Fruit fly (Drosophila melanogaster) whole organism, embryonic: ENCODE results near the gene CG2003.

Experiments
- Bdp1 ChIP-seq: fragments of 200-800 bp; sonication (Bioruptor generic); optimal IDR thresholded peaks from 3 replicates; lab custom pipeline; 2016; ENCODE audit warnings: missing biosample characterization, missing genetic modification characterization
- CG10209 ChIP-seq: fragments of 200-800 bp; sonication (Bioruptor generic); optimal IDR thresholded peaks from 3 replicates; lab custom pipeline; 2017; ENCODE audit warnings: missing biosample characterization, mild to moderate bottlenecking, missing genetic modification characterization, missing genetic modification reagents
- CG10321 ChIP-seq: fragments of 200-800 bp; sonication (Bioruptor generic); IDR thresholded peaks from 2 replicates; pipeline ENCODE4 v1.3.6; 2022; ENCODE audit warnings: missing biosample characterization, missing genetic modification characterization
- CG10462 ChIP-seq: fragments of 200-800 bp; sonication (Bioruptor generic); optimal IDR thresholded peaks from 2 replicates; lab custom pipeline; 2016; ENCODE audit warnings: missing biosample characterization, missing genetic modification characterization
- CG10979 ChIP-seq: fragments of 200-800 bp; sonication (Bioruptor generic); optimal IDR thresholded peaks from 2 replicates; lab custom pipeline; 2018; ENCODE audit warnings: missing biosample characterization, mild to moderate bottlenecking, missing genetic modification characterization, moderate library complexity
- CG1233 ChIP-seq: fragments of 200-800 bp; sonication (Bioruptor generic); optimal IDR thresholded peaks from 4 replicates; lab custom pipeline; 2018; ENCODE audit warnings: missing biosample characterization, mild to moderate bottlenecking, missing genetic modification characterization
- CG13775 ChIP-seq: fragments of 200-800 bp; sonication (Bioruptor generic); optimal IDR thresholded peaks from 3 replicates; lab custom pipeline; 2017; ENCODE audit warnings: missing biosample characterization, mild to moderate bottlenecking, missing genetic modification characterization
- CG15011 ChIP-seq: fragments of 200-800 bp; sonication (Bioruptor generic); optimal IDR thresholded peaks from 3 replicates; lab custom pipeline; 2018; ENCODE audit warnings: missing biosample characterization, mild to moderate bottlenecking, missing genetic modification characterization
- CG16813 ChIP-seq: fragments of 200-800 bp; sonication (Bioruptor generic); IDR thresholded peaks from 3 replicates; pipeline ENCODE4 v1.3.6; 2022; ENCODE audit warnings: missing biosample characterization, missing genetic modification characterization; ENCODE audit not compliant: partially characterized antibody
- CG34376 ChIP-seq: fragments of 200-800 bp; sonication (Bioruptor generic); optimal IDR thresholded peaks from 2 replicates; lab custom pipeline; 2018; ENCODE audit warnings: missing biosample characterization, mild to moderate bottlenecking, missing genetic modification characterization
- CG8290 ChIP-seq, 3 experiments: fragments of 200-800 bp; sonication (Bioruptor generic); optimal IDR thresholded peaks; 2 replicates each; lab custom pipeline; 2016 to 2019; ENCODE audit warnings: missing biosample characterization in 3 of 3, missing genetic modification characterization in 3 of 3, mild to moderate bottlenecking in 2 of 3, moderate library complexity in 1 of 3
- Dad ChIP-seq: fragments of 200-800 bp; sonication (Bioruptor generic); optimal IDR thresholded peaks from 3 replicates; lab custom pipeline; 2016; ENCODE audit warnings: missing biosample characterization, missing genetic modification characterization
- Deaf1 ChIP-seq: fragments of 200-800 bp; optimal IDR thresholded peaks from 3 replicates; lab custom pipeline; 2019; ENCODE audit warnings: missing biosample characterization, mild to moderate bottlenecking, missing genetic modification characterization, moderate library complexity
- Dll ChIP-seq: fragments of 200-800 bp; sonication (Bioruptor generic); IDR thresholded peaks from 4 replicates; pipeline ENCODE4 v1.3.6; 2022; ENCODE audit warnings: missing biosample characterization, missing genetic modification characterization; ENCODE audit not compliant: partially characterized antibody
- Eip74EF ChIP-seq, 2 experiments: fragments of 200-800 bp in 1 of 2; fragments of >200 bp in 1 of 2; sonication (Bioruptor generic) in 1 of 2; optimal IDR thresholded peaks; 2 replicates each; lab custom pipeline; 2017 to 2019; ENCODE audit warnings: missing biosample characterization in 2 of 2, missing genetic modification characterization in 2 of 2, mild to moderate bottlenecking in 1 of 2, moderate library complexity in 1 of 2
- HLH3B ChIP-seq: fragments of 200-800 bp; sonication (Bioruptor generic); IDR thresholded peaks from 2 replicates; pipeline ENCODE4 v1.3.6; 2022; ENCODE audit warnings: missing biosample characterization, missing genetic modification characterization
- HLHmδ ChIP-seq: fragments of 200-800 bp; sonication (Bioruptor generic); optimal IDR thresholded peaks from 2 replicates; lab custom pipeline; 2018; ENCODE audit warnings: missing biosample characterization, mild to moderate bottlenecking, missing genetic modification characterization, moderate library complexity
- Jarid2 ChIP-seq: fragments of 200-800 bp; sonication (Bioruptor generic); optimal IDR thresholded peaks from 3 replicates; lab custom pipeline; 2017; ENCODE audit warnings: mild to moderate bottlenecking, missing biosample characterization, missing genetic modification reagents, missing genetic modification characterization
- Myb ChIP-seq: fragments of 200-800 bp; sonication (Bioruptor generic); optimal IDR thresholded peaks from 2 replicates; lab custom pipeline; 2016; ENCODE audit warnings: missing biosample characterization, missing genetic modification characterization
- NC2α ChIP-seq: fragments of 200-800 bp; sonication (Bioruptor generic); optimal IDR thresholded peaks from 2 replicates; lab custom pipeline; 2016; ENCODE audit warnings: missing biosample characterization, missing genetic modification characterization
- Nf-YC ChIP-seq: fragments of 200-800 bp; optimal IDR thresholded peaks from 3 replicates; lab custom pipeline; 2019; ENCODE audit warnings: missing biosample characterization, mild to moderate bottlenecking, missing genetic modification characterization, moderate library complexity
- ab ChIP-seq: fragments of 200-800 bp; sonication (Bioruptor generic); optimal IDR thresholded peaks from 2 replicates; lab custom pipeline; 2016; ENCODE audit warnings: missing biosample characterization, missing genetic modification characterization
- corto ChIP-seq: fragments of 200-800 bp; sonication (Bioruptor generic); optimal IDR thresholded peaks from 2 replicates; lab custom pipeline; 2016; ENCODE audit warnings: missing biosample characterization, mild to moderate bottlenecking, missing genetic modification characterization, moderate library complexity
- dm ChIP-seq: fragments of 200-800 bp; sonication (Bioruptor generic); optimal IDR thresholded peaks from 3 replicates; lab custom pipeline; 2016; ENCODE audit warnings: missing biosample characterization, missing genetic modification characterization
- dmrt99B ChIP-seq: fragments of 200-800 bp; sonication (Bioruptor generic); optimal IDR thresholded peaks from 2 replicates; lab custom pipeline; 2018; ENCODE audit warnings: missing biosample characterization, mild to moderate bottlenecking, missing genetic modification characterization, moderate library complexity
- ewg ChIP-seq: fragments of 200-800 bp; sonication (Bioruptor generic); optimal IDR thresholded peaks from 3 replicates; lab custom pipeline; 2017; ENCODE audit warnings: mild to moderate bottlenecking, missing biosample characterization, missing genetic modification reagents, missing genetic modification characterization
- fd102C ChIP-seq: fragments of 200-800 bp; sonication (Bioruptor generic); optimal IDR thresholded peaks from 2 replicates; lab custom pipeline; 2018; ENCODE audit warnings: missing biosample characterization, mild to moderate bottlenecking, missing genetic modification characterization, moderate library complexity
- grau ChIP-seq: fragments of 200-800 bp; optimal IDR thresholded peaks from 3 replicates; lab custom pipeline; 2019; ENCODE audit warnings: missing biosample characterization, mild to moderate bottlenecking, missing genetic modification characterization, moderate library complexity
- gsb-n ChIP-seq: fragments of 200-800 bp; sonication (Bioruptor generic); optimal IDR thresholded peaks from 3 replicates; lab custom pipeline; 2018; ENCODE audit warnings: missing biosample characterization, mild to moderate bottlenecking, missing genetic modification characterization
- hkb ChIP-seq, 2 experiments: fragments of 200-800 bp in 1 of 2; fragments of >200 bp in 1 of 2; sonication (Bioruptor generic) in 1 of 2; IDR thresholded peaks in 1 of 2; optimal IDR thresholded peaks in 1 of 2; 2 replicates each; pipeline versions ENCODE4 v1.3.6 to Lab custom; 2017 to 2022; ENCODE audit warnings: missing biosample characterization in 1 of 2, missing genetic modification characterization in 1 of 2
- hth ChIP-seq: fragments of >200 bp; optimal IDR thresholded peaks from 2 replicates; lab custom pipeline; 2017; ENCODE audit warnings: inconsistent platforms
- inv ChIP-seq: fragments of 200-800 bp; sonication (Bioruptor generic); IDR thresholded peaks from 2 replicates; pipeline ENCODE4 v1.3.6; 2022; ENCODE audit warnings: missing biosample characterization, missing genetic modification characterization; ENCODE audit not compliant: partially characterized antibody
- kni ChIP-seq: fragments of 200-800 bp; sonication (Bioruptor generic); optimal IDR thresholded peaks from 3 replicates; lab custom pipeline; 2017; ENCODE audit warnings: mild to moderate bottlenecking, missing biosample characterization, missing genetic modification reagents, missing genetic modification characterization
- lab ChIP-seq: fragments of 200-800 bp; sonication (Bioruptor generic); optimal IDR thresholded peaks from 3 replicates; lab custom pipeline; 2017; ENCODE audit warnings: missing biosample characterization, missing genetic modification characterization, mild to moderate bottlenecking, moderate library complexity, missing genetic modification reagents
- oc ChIP-seq: fragments of 200-800 bp; sonication (Bioruptor generic); optimal IDR thresholded peaks from 2 replicates; lab custom pipeline; 2018; ENCODE audit warnings: missing biosample characterization, mild to moderate bottlenecking, missing genetic modification characterization, moderate library complexity
- org-1 ChIP-seq: fragments of 200-800 bp; sonication (Bioruptor generic); optimal IDR thresholded peaks from 2 replicates; lab custom pipeline; 2017; ENCODE audit warnings: missing biosample characterization, missing genetic modification characterization
- pan ChIP-seq, 4 experiments: fragments of >200 bp in 3 of 4; fragments of 200-800 bp in 1 of 4; sonication (Bioruptor generic) in 1 of 4; optimal IDR thresholded peaks in 3 of 4; IDR thresholded peaks in 1 of 4; 2 replicates each; pipeline versions ENCODE4 v1.3.6 to Lab custom; 2017 to 2022; ENCODE audit warnings: missing biosample characterization in 2 of 4, missing genetic modification characterization in 2 of 4, mixed read lengths in 1 of 4
- peb ChIP-seq: fragments of 200-800 bp; sonication (Bioruptor generic); IDR thresholded peaks from 2 replicates; pipeline ENCODE4 v1.3.6; 2022; ENCODE audit warnings: missing biosample characterization, missing genetic modification characterization
- pho ChIP-seq: fragments of 200-800 bp; sonication (Bioruptor generic); optimal IDR thresholded peaks from 2 replicates; lab custom pipeline; 2016; ENCODE audit warnings: missing biosample characterization, missing genetic modification characterization
- prd ChIP-seq, 3 experiments: fragments of >200 bp in 2 of 3; fragments of 200-800 bp in 1 of 3; sonication (Bioruptor generic) in 1 of 3; optimal IDR thresholded peaks in 2 of 3; IDR thresholded peaks in 1 of 3; 2 replicates in 2 of 3; 3 replicates in 1 of 3; pipeline versions ENCODE4 v1.3.6 to Lab custom; 2017 to 2022; ENCODE audit warnings: missing biosample characterization in 1 of 3, missing genetic modification characterization in 1 of 3
- psq ChIP-seq: fragments of 200-800 bp; sonication (Bioruptor generic); optimal IDR thresholded peaks from 2 replicates; lab custom pipeline; 2017; ENCODE audit warnings: missing biosample characterization, missing genetic modification characterization
- repo ChIP-seq: fragments of 200-800 bp; sonication (Bioruptor generic); optimal IDR thresholded peaks from 2 replicates; lab custom pipeline; 2016; ENCODE audit warnings: missing biosample characterization, missing genetic modification characterization
- schlank ChIP-seq: fragments of 200-800 bp; sonication (Bioruptor generic); optimal IDR thresholded peaks from 2 replicates; lab custom pipeline; 2018; ENCODE audit warnings: missing biosample characterization, mild to moderate bottlenecking, missing genetic modification characterization
- shn ChIP-seq: fragments of 200-800 bp; sonication (Bioruptor generic); optimal IDR thresholded peaks from 3 replicates; lab custom pipeline; 2016; ENCODE audit warnings: missing biosample characterization, missing genetic modification characterization
- sob ChIP-seq: fragments of 200-800 bp; sonication (Bioruptor generic); IDR thresholded peaks from 2 replicates; pipeline ENCODE4 v1.3.6; 2022; ENCODE audit warnings: missing biosample characterization, missing genetic modification characterization
- unpg ChIP-seq: fragments of 200-800 bp; sonication (Bioruptor generic); optimal IDR thresholded peaks from 3 replicates; lab custom pipeline; 2018; ENCODE audit warnings: missing biosample characterization, mild to moderate bottlenecking, missing genetic modification characterization, moderate library complexity
- z ChIP-seq: fragments of 200-800 bp; sonication (Bioruptor generic); IDR thresholded peaks from 3 replicates; pipeline ENCODE4 v1.3.6; 2022; ENCODE audit warnings: missing biosample characterization, missing genetic modification characterization
- zf30C ChIP-seq: fragments of 200-800 bp; sonication (Bioruptor generic); optimal IDR thresholded peaks from 3 replicates; lab custom pipeline; 2018; ENCODE audit warnings: missing biosample characterization, mild to moderate bottlenecking, missing genetic modification characterization

CG2003 gene

dm6 chr3R:31941580-31941979 lies 36.3 kb upstream of the CG2003 start (continued):
- no peak for TF ChIP-seq shn (GFP tag; lab: Kevin White, UChicago)
- TF ChIP-seq ab (GFP tag; lab: Kevin White, UChicago) = no peak
- TF ChIP-seq Dad (GFP tag; lab: Kevin White, UChicago) = peak; percentile 17
- no peak for TF ChIP-seq psq
- TF ChIP-seq peb = no peak
- peak; percentile 21 for TF ChIP-seq CG15011 (GFP tag; lab: Kevin White, UChicago)
- peak; percentile 25 for TF ChIP-seq Deaf1 (tag; lab: Kevin White, UChicago)
- TF ChIP-seq hkb (optimal IDR thresholded peaks at IDR 0.05; lab: Kevin White, UChicago) = no peak
- TF ChIP-seq hkb (GFP tag; IDR thresholded peaks at IDR 0.05; lab: Robert Waterston, UW) = peak; percentile 82
- peak; percentile 8 for TF ChIP-seq gsb-n (tag; lab: Kevin White, UChicago)
- no peak for TF ChIP-seq CG8290 (GFP tag; optimal IDR thresholded peaks at IDR 0.05; lab: Kevin White, UChicago)
- TF ChIP-seq CG8290 (tag; optimal IDR thresholded peaks at IDR 0.05; lab: Kevin White, UChicago) = no peak
- peak in 1 of 2 experiments; percentile 67 for TF ChIP-seq Eip74EF (GFP tag; optimal IDR thresholded peaks at IDR 0.05; lab: Kevin White, UChicago)
- peak; percentile 52 for TF ChIP-seq ewg (GFP tag; lab: Kevin White, UChicago)
- no peak for TF ChIP-seq z (GFP tag; lab: Robert Waterston, UW)
- peak; percentile 79 for TF ChIP-seq HLH3B (GFP tag; lab: Robert Waterston, UW)
- no peak for TF ChIP-seq Dll (GFP tag; lab: Robert Waterston, UW)
- peak; percentile 59 for TF ChIP-seq CG10209
- TF ChIP-seq zf30C = no peak
- no peak for TF ChIP-seq Jarid2 (GFP tag; lab: Kevin White, UChicago)
- peak; percentile 42 for TF ChIP-seq unpg (GFP tag; lab: Kevin White, UChicago)
- no peak for TF ChIP-seq schlank (tag; lab: Kevin White, UChicago)
- no peak for TF ChIP-seq CG34376 (GFP tag; lab: Kevin White, UChicago)
- TF ChIP-seq org-1 (GFP tag; lab: Kevin White, UChicago) = peak; percentile 45
- no peak for TF ChIP-seq hth (lab: Kevin White, UChicago)
- no peak for TF ChIP-seq prd (optimal IDR thresholded peaks at IDR 0.05; lab: Kevin White, UChicago)
- peak; percentile 55; the same call in 1 of the 3 replicates for TF ChIP-seq prd (GFP tag; IDR thresholded peaks at IDR 0.05; lab: Robert Waterston, UW)
- TF ChIP-seq sob (GFP tag; lab: Robert Waterston, UW) = peak; percentile 62; the same call in 1 of the 2 replicates
- no peak for TF ChIP-seq repo (GFP tag; lab: Kevin White, UChicago)
- no peak for TF ChIP-seq Bdp1 (GFP tag; lab: Kevin White, UChicago)
- peak; percentile 32 for TF ChIP-seq CG10462 (GFP tag; lab: Kevin White, UChicago)
- no peak for TF ChIP-seq pan (optimal IDR thresholded peaks at IDR 0.05; lab: Kevin White, UChicago)
- peak in 1 of 2 experiments; percentile 86 for TF ChIP-seq pan (GFP tag; optimal IDR thresholded peaks at IDR 0.05 in 1 of 2, IDR thresholded peaks at IDR 0.05 in 1 of 2)
- TF ChIP-seq Nf-YC (tag; lab: Kevin White, UChicago) = peak; percentile 55
- TF ChIP-seq Myb (GFP tag; lab: Kevin White, UChicago) = no peak
- peak; percentile 63 for TF ChIP-seq lab (GFP tag; lab: Kevin White, UChicago)
- no peak for TF ChIP-seq fd102C (GFP tag; lab: Kevin White, UChicago)
- TF ChIP-seq inv = no peak
- TF ChIP-seq dm (GFP tag; lab: Kevin White, UChicago) = no peak
- TF ChIP-seq oc = peak; percentile 93
- TF ChIP-seq corto (GFP tag; lab: Kevin White, UChicago) = peak; percentile 96
- no peak for TF ChIP-seq HLHmδ (GFP tag; lab: Kevin White, UChicago)
- TF ChIP-seq CG10321 (GFP tag; lab: Robert Waterston, UW) = no peak
- no peak for TF ChIP-seq NC2α
- TF ChIP-seq CG10979 = peak; percentile 58
- no peak for TF ChIP-seq kni
- TF ChIP-seq CG16813 = no peak
- TF ChIP-seq pho (GFP tag; lab: Kevin White, UChicago) = no peak
- peak; percentile 88 for TF ChIP-seq dmrt99B (tag; lab: Kevin White, UChicago)
- no peak for TF ChIP-seq CG13775
- TF ChIP-seq grau (tag; lab: Kevin White, UChicago) = peak; percentile 67
- peak; percentile 37 for TF ChIP-seq CG1233
